Worm (Caenorhabditis elegans): ENCODE measurements around the gene F54A3.6.

DNA sequence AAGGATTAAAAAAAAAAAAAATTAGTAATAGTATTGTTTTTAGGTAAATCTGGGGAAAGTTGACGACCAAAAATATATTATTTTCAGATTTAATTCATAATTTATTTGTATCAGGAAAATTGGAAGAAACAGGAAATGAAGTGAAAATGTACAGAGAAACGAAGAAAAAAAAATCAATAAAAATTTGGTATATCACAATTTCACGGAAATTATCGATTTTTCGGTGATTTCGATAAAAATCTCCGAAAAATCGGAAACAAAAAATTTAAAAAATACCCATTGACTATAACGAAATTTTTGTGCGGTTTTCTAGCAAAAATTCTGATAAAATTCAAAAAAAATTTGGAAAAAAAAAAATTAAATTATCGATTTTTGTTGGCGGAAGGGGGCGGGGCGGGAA, 40.0 kb downstream of the F54A3.6 start:
- TF ChIP-seq lin-13 (tag; optimal IDR thresholded peaks at IDR 0.05) = no peak
- TF ChIP-seq mls-2 (tag; optimal IDR thresholded peaks at IDR 0.05) = no peak
- TF ChIP-seq ceh-83 (GFP tag; optimal IDR thresholded peaks at IDR 0.05) = no peak
